Worm (Caenorhabditis elegans) whole organism, late embryonic: ENCODE measurements around the gene F37A4.1.

Experiments
- C08G9.2 ChIP-seq: sonication (generic microtip); optimal IDR thresholded peaks from 2 replicates; lab custom pipeline; 2016; ENCODE audit warnings: mild to moderate bottlenecking, missing genetic modification characterization, moderate library complexity, missing compliant biosample characterization
- F13H6.1 ChIP-seq: sonication (generic microtip); optimal IDR thresholded peaks from 2 replicates; lab custom pipeline; 2016; ENCODE audit warnings: missing genetic modification characterization, missing compliant biosample characterization
- T23F11.4 ChIP-seq: fragments of 200-800 bp; sonication (Bioruptor generic); optimal IDR thresholded peaks from 2 replicates; lab custom pipeline; 2018; ENCODE audit warnings: mild to moderate bottlenecking, missing genetic modification characterization, missing compliant biosample characterization
- ahr-1 ChIP-seq: sonication (generic microtip); optimal IDR thresholded peaks from 2 replicates; lab custom pipeline; 2016; ENCODE audit warnings: missing genetic modification characterization, missing compliant biosample characterization
- ama-1 ChIP-seq: fragments of 150-350 bp; optimal IDR thresholded peaks from 2 replicates; lab custom pipeline; 2014
- ceh-14 ChIP-seq: sonication (generic microtip); optimal IDR thresholded peaks from 2 replicates; lab custom pipeline; 2016; ENCODE audit warnings: missing genotype, missing genetic modification characterization, missing compliant biosample characterization
- ceh-18 ChIP-seq: sonication (generic microtip); optimal IDR thresholded peaks from 2 replicates; lab custom pipeline; 2016; ENCODE audit warnings: missing genetic modification characterization, missing compliant biosample characterization
- ceh-2 ChIP-seq: sonication (generic microtip); optimal IDR thresholded peaks from 2 replicates; lab custom pipeline; 2016; ENCODE audit warnings: missing genotype, missing genetic modification characterization, missing compliant biosample characterization
- ceh-24 ChIP-seq: sonication (generic microtip); optimal IDR thresholded peaks from 2 replicates; lab custom pipeline; 2016; ENCODE audit warnings: mild to moderate bottlenecking, missing genetic modification characterization, missing compliant biosample characterization
- ceh-31 ChIP-seq: sonication (generic microtip); optimal IDR thresholded peaks from 2 replicates; lab custom pipeline; 2016; ENCODE audit warnings: missing genetic modification characterization, missing compliant biosample characterization
- ceh-34 ChIP-seq: sonication (generic microtip); optimal IDR thresholded peaks from 2 replicates; lab custom pipeline; 2016; ENCODE audit warnings: mild to moderate bottlenecking, missing genetic modification characterization, missing compliant biosample characterization
- ceh-48 ChIP-seq: sonication (generic microtip); optimal IDR thresholded peaks from 2 replicates; lab custom pipeline; 2016; ENCODE audit warnings: missing genetic modification characterization, inconsistent platforms, missing compliant biosample characterization
- ceh-6 ChIP-seq: fragments of 200-800 bp; sonication (Bioruptor generic); optimal IDR thresholded peaks from 2 replicates; lab custom pipeline; 2018; ENCODE audit warnings: mild to moderate bottlenecking, missing genetic modification characterization, missing compliant biosample characterization
- dmd-4 ChIP-seq: sonication (generic microtip); optimal IDR thresholded peaks from 2 replicates; lab custom pipeline; 2016; ENCODE audit warnings: borderline replicate concordance, missing genetic modification characterization, missing compliant biosample characterization
- elt-2 ChIP-seq: sonication (generic microtip); optimal IDR thresholded peaks from 2 replicates; lab custom pipeline; 2016; ENCODE audit warnings: missing genetic modification reagents, missing genetic modification characterization, missing compliant biosample characterization
- ets-4 ChIP-seq: sonication (generic microtip); optimal IDR thresholded peaks from 2 replicates; lab custom pipeline; 2016; ENCODE audit warnings: missing genetic modification characterization, missing compliant biosample characterization
- fkh-10 ChIP-seq: fragments of 150-350 bp; optimal IDR thresholded peaks from 2 replicates; lab custom pipeline; 2014; ENCODE audit warnings: missing biosample characterization, missing genetic modification reagents, missing genetic modification characterization
- gmeb-2 ChIP-seq: sonication (generic microtip); optimal IDR thresholded peaks from 2 replicates; lab custom pipeline; 2016; ENCODE audit warnings: missing genetic modification characterization, inconsistent platforms, missing compliant biosample characterization
- hlh-13 ChIP-seq: fragments of 200-800 bp; sonication (Bioruptor generic); optimal IDR thresholded peaks from 2 replicates; lab custom pipeline; 2018; ENCODE audit warnings: mild to moderate bottlenecking, missing genetic modification characterization, missing compliant biosample characterization
- hlh-15 ChIP-seq: sonication (generic microtip); optimal IDR thresholded peaks from 2 replicates; lab custom pipeline; 2016; ENCODE audit warnings: missing genetic modification characterization, missing compliant biosample characterization
- hlh-30 ChIP-seq: sonication (generic microtip); optimal IDR thresholded peaks from 2 replicates; lab custom pipeline; 2017; ENCODE audit warnings: antibody characterized with exemption, missing genetic modification characterization, missing compliant biosample characterization; ENCODE audit not compliant: insufficient read depth
- hlh-8 ChIP-seq: sonication (generic microtip); optimal IDR thresholded peaks from 2 replicates; lab custom pipeline; 2016; ENCODE audit warnings: missing genotype, missing genetic modification characterization, missing compliant biosample characterization
- madf-2 ChIP-seq: sonication (generic microtip); optimal IDR thresholded peaks from 2 replicates; lab custom pipeline; 2017; ENCODE audit warnings: missing genetic modification characterization, missing compliant biosample characterization
- mec-3 ChIP-seq: sonication (generic microtip); optimal IDR thresholded peaks from 2 replicates; lab custom pipeline; 2016; ENCODE audit warnings: borderline replicate concordance, missing genetic modification characterization, missing compliant biosample characterization
- nfya-1 ChIP-seq: sonication (generic microtip); optimal IDR thresholded peaks from 2 replicates; lab custom pipeline; 2017; ENCODE audit warnings: missing genetic modification characterization, mild to moderate bottlenecking, missing compliant biosample characterization, antibody characterized with exemption, moderate library complexity
- npax-4 ChIP-seq: sonication (generic microtip); optimal IDR thresholded peaks from 2 replicates; lab custom pipeline; 2016; ENCODE audit warnings: missing genetic modification characterization, missing compliant biosample characterization
- odd-2 ChIP-seq: sonication (generic microtip); optimal IDR thresholded peaks from 2 replicates; lab custom pipeline; 2017; ENCODE audit warnings: antibody characterized with exemption, mild to moderate bottlenecking, missing genetic modification characterization, missing compliant biosample characterization
- pag-3 ChIP-seq: sonication (generic microtip); optimal IDR thresholded peaks from 2 replicates; lab custom pipeline; 2016; ENCODE audit warnings: missing compliant biosample characterization, missing genetic modification characterization, borderline replicate concordance
- pat-9 ChIP-seq: fragments of 200-800 bp; sonication (Bioruptor generic); optimal IDR thresholded peaks from 2 replicates; lab custom pipeline; 2018; ENCODE audit warnings: mild to moderate bottlenecking, missing genetic modification characterization, moderate library complexity, missing compliant biosample characterization
- pax-1 ChIP-seq: fragments of 150-350 bp; optimal IDR thresholded peaks from 2 replicates; lab custom pipeline; 2014; ENCODE audit warnings: missing biosample characterization, missing genetic modification characterization
- pqm-1 ChIP-seq: sonication (generic microtip); optimal IDR thresholded peaks from 2 replicates; lab custom pipeline; 2016; ENCODE audit warnings: missing genetic modification characterization, missing compliant biosample characterization
- pros-1 ChIP-seq: fragments of 150-350 bp; optimal IDR thresholded peaks from 2 replicates; lab custom pipeline; 2014; ENCODE audit warnings: missing biosample characterization, missing genetic modification reagents, missing genetic modification characterization
- ref-2 ChIP-seq: sonication (generic microtip); optimal IDR thresholded peaks from 2 replicates; lab custom pipeline; 2016; ENCODE audit warnings: missing genetic modification characterization, missing compliant biosample characterization
- rnt-1 ChIP-seq: sonication (generic microtip); optimal IDR thresholded peaks from 2 replicates; lab custom pipeline; 2016; ENCODE audit warnings: missing genetic modification characterization, missing compliant biosample characterization
- sdc-2 ChIP-seq: sonication (generic microtip); optimal IDR thresholded peaks from 2 replicates; lab custom pipeline; 2016; ENCODE audit warnings: missing genotype, missing genetic modification characterization, missing compliant biosample characterization
- sox-2 ChIP-seq: fragments of 200-800 bp; sonication (Bioruptor generic); IDR thresholded peaks from 2 replicates; pipeline ENCODE4 v1.3.6; 2022; ENCODE audit warnings: missing genetic modification reagents, missing genetic modification characterization, missing compliant biosample characterization
- sox-4 ChIP-seq: sonication (generic microtip); optimal IDR thresholded peaks from 2 replicates; lab custom pipeline; 2017; ENCODE audit warnings: mild to moderate bottlenecking, missing genetic modification characterization, inconsistent platforms, missing compliant biosample characterization
- tbx-2 ChIP-seq: sonication (generic microtip); optimal IDR thresholded peaks from 2 replicates; lab custom pipeline; 2016; ENCODE audit warnings: missing genetic modification characterization, missing compliant biosample characterization
- ttx-3 ChIP-seq: sonication (generic microtip); optimal IDR thresholded peaks from 2 replicates; lab custom pipeline; 2016; ENCODE audit warnings: missing genetic modification reagents, missing genetic modification characterization, missing compliant biosample characterization
- unc-55 ChIP-seq: sonication (generic microtip); optimal IDR thresholded peaks from 2 replicates; lab custom pipeline; 2017; ENCODE audit warnings: missing biosample characterization, missing genetic modification reagents, missing genetic modification characterization

The F37A4.1 gene

DNA sequence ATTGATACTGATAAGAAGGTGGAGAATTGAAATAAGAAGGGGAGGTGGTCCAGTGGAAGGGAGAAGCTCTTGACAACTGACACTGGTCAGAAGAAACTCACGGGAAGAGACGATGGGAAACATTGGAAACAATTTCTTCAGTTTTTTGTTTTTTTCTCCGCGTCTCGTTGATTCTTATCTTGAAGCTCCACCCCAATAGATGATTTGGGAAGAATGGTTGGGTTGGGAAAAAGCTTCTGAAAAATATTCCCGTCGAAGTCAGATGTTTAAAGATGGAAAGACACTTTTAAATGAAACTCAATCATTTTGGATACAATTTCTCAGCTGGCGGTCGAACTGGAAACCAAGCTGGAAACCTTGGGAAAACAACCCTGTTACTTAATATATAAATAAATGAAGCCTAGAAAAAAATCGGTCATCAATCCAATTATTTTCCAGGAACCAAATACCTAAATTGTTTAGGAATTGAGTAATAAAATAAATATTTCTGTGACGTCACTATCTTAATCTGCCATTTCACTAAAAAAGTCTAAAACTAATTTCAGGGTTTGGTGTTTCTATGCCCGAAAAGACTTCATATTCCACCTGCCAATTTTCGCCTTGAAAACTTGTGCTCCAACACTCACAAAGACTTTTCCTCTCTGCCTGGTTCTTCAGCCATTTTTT, 7.1 kb downstream of the F37A4.1 start, which contains the start of the genes Y102E9.5 and odr-4:
Y102E9.5 (minus strand) TSS at position 101 of the 666 bp plus-strand sequence.
odr-4 (plus strand) TSS at position 616 of the 666 bp plus-strand sequence.
- TF ChIP-seq hlh-8 (tag; lab: Kevin White, UChicago), result no peak
- no peak for TF ChIP-seq ceh-24 (tag; lab: Kevin White, UChicago)
- TF ChIP-seq ceh-2 (tag; lab: Kevin White, UChicago), result no peak
- TF ChIP-seq ceh-18, result no peak
- no peak for TF ChIP-seq ttx-3 (tag; lab: Kevin White, UChicago)
- TF ChIP-seq ahr-1 (tag; lab: Kevin White, UChicago), result no peak
- TF ChIP-seq elt-2 (tag; lab: Kevin White, UChicago), result no peak
- no peak for TF ChIP-seq F13H6.1 (tag; lab: Kevin White, UChicago)
- no peak for TF ChIP-seq rnt-1
- no peak for TF ChIP-seq madf-2
- no peak for TF ChIP-seq ceh-34 (tag; lab: Kevin White, UChicago)
- no peak for TF ChIP-seq ceh-48 (tag; lab: Kevin White, UChicago)
- TF ChIP-seq odd-2 (tag; lab: Kevin White, UChicago), result no peak
- TF ChIP-seq sdc-2 (tag; lab: Kevin White, UChicago), result no peak
- TF ChIP-seq pqm-1 (tag; lab: Kevin White, UChicago), result no peak
- no peak for TF ChIP-seq hlh-30

DNA sequence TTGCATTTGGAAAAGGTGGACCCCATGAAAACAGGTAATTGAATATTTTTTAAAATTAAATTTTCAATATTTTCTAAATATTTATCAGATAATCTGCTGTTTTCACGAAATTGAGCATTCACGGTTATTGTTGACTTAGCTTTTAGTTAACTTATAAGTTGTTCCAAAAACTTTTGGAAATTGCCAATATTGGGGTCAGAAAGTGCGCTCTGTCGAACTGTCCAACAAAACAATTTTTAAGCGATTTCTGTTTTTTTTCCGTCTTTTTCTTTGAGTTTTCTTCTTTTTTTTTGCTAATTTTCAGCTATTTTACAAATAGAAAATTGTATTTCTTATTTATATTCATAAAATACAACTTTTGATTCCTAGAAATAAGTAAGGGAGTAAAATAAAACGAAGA, 8.1 kb downstream of the F37A4.1 start:
- TF ChIP-seq hlh-30 (no peak), ceh-34 (tag; lab: Kevin White, UChicago) (no peak), dmd-4 (tag; lab: Kevin White, UChicago) (no peak), ama-1 (no peak), sox-4 (tag; lab: Kevin White, UChicago) (no peak), pax-1 (no peak), pat-9 (tag; lab: Kevin White, UChicago) (no peak), ceh-6 (no peak), sox-2 (GFP tag; lab: Robert Waterston, UW) (no peak), ahr-1 (tag; lab: Kevin White, UChicago) (no peak), ets-4 (tag; lab: Kevin White, UChicago) (no peak), fkh-10 (GFP tag; lab: Kevin White, UChicago) (no peak)
- TF ChIP-seq, all 69 proteins: peak for 0

DNA sequence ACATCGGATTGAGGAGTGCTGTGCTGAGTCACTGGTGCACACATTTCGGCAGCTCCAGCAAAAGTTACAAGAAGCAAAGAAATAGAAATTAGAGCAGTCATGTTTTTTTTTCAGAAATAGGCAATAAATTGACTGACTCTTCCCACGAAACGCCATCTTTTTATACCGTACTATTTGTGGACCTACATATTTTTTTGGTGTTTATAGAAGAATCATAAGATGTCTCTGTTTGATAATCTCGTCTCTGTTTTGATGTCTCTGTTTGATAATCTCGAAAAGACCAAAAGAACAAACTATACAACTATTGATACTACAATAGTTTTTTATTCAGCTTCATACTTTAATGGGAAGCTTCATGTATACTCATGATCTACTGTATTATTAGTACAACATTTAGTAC, 11.2 kb downstream of the F37A4.1 start, which contains the start of gene Y102E9.3:
Y102E9.3 (minus strand) TSS at position 101 of the 400 bp plus-strand sequence.
- TF ChIP-seq ama-1, result no peak
- no peak for TF ChIP-seq ets-4 (tag; lab: Kevin White, UChicago)
- TF ChIP-seq dmd-4 (tag; lab: Kevin White, UChicago), result no peak
- no peak for TF ChIP-seq ceh-6

ce11 chrIII:6736566-6736965, 13.4 kb downstream of the F37A4.1 start, which contains the start of gene Y102E9.6:
Gene Y102E9.6, minus strand, starts transcription at chrIII:6736666.
- TF ChIP-seq ceh-31 (tag; lab: Kevin White, UChicago), result no peak
- no peak for TF ChIP-seq unc-55 (GFP tag; lab: Kevin White, UChicago)
- no peak for TF ChIP-seq hlh-13 (GFP tag; lab: Kevin White, UChicago)
- TF ChIP-seq nfya-1 (tag; lab: Kevin White, UChicago), result no peak
- no peak for TF ChIP-seq gmeb-2 (tag; lab: Kevin White, UChicago)
- no peak for TF ChIP-seq C08G9.2
- no peak for TF ChIP-seq npax-4 (tag; lab: Kevin White, UChicago)
- no peak for TF ChIP-seq pros-1

DNA sequence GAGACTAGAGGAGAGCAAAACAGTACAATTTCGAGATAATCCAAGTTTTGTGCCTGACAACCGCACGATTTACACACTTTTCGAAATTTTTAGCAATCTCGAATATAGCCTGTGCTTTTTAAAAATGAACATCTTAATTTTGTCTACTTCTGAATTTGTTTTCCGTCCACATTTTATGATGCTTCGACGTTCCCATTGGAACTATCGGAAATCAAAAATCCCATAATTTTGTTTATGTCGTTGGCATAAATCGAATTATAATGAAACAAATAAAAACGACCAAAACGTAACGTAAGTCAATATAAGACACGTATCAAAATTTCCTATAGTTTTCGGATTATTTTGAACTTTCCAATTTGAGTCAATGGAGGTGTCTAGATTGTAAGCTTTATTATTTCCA, 13.8 kb downstream of the F37A4.1 start, which contains the start of gene K07E12.2:
K07E12.2 (plus strand) TSS at position 301 of the 400 bp plus-strand sequence.
- TF ChIP-seq pat-9 (tag; lab: Kevin White, UChicago) (no peak), ref-2 (tag; lab: Kevin White, UChicago) (no peak), ceh-14 (tag; lab: Kevin White, UChicago) (no peak), ceh-31 (tag; lab: Kevin White, UChicago) (no peak), pag-3 (tag; lab: Kevin White, UChicago) (no peak), mec-3 (tag; lab: Kevin White, UChicago) (no peak), ceh-24 (tag; lab: Kevin White, UChicago) (no peak), gmeb-2 (tag; lab: Kevin White, UChicago) (no peak), tbx-2 (tag; lab: Kevin White, UChicago) (no peak), T23F11.4 (GFP tag; lab: Kevin White, UChicago) (no peak), ttx-3 (tag; lab: Kevin White, UChicago) (no peak), hlh-15 (tag; lab: Kevin White, UChicago) (no peak), C08G9.2 (no peak), pros-1 (no peak), sox-2 (GFP tag; lab: Robert Waterston, UW) (no peak)
